Worm (Caenorhabditis elegans) whole organism, midembryonic: Measurements from ENCODE around the gene cogc-6.

Source experiments
- cog-1 ChIP-seq: sonication (generic microtip); optimal IDR thresholded peaks from 2 replicates; lab custom pipeline; 2016; ENCODE audit warnings: missing genetic modification characterization, missing compliant biosample characterization
- flt-1 ChIP-seq: fragments of 200-800 bp; sonication (Bioruptor generic); IDR thresholded peaks from 2 replicates; pipeline ENCODE4 v1.3.6; 2022; ENCODE audit warnings: missing genetic modification characterization, missing compliant biosample characterization
- klf-2 ChIP-seq: fragments of 200-800 bp; sonication (Bioruptor generic); conservative IDR thresholded peaks from 2 replicates; pipeline ENCODE4 v1.3.6; 2022; ENCODE audit warnings: missing genetic modification reagents, missing genetic modification characterization, missing compliant biosample characterization
- tab-1 ChIP-seq: fragments of 200-800 bp; sonication (Bioruptor generic); IDR thresholded peaks from 2 replicates; pipeline ENCODE4 v1.3.6; 2022; ENCODE audit warnings: missing genetic modification characterization, missing compliant biosample characterization

- TF ChIP-seq klf-2, result no peak
- TF ChIP-seq cog-1 (tag; lab: Kevin White, UChicago), result no peak
- TF ChIP-seq flt-1 (GFP tag; lab: Robert Waterston, UW), result no peak
- no peak for TF ChIP-seq tab-1
Observed at ce11 chrV:8210527-8210926, 10.6 kb downstream of the cogc-6 start.
